Fruit fly (Drosophila melanogaster) S2 (cell line): Measurements from ENCODE around the gene Cyp28d1.

Experiments
- CG8478 ChIP-seq: fragments of >200 bp; optimal IDR thresholded peaks from 2 replicates; lab custom pipeline; 2018
- CTCF ChIP-seq, 2 experiments: fragments of >200 bp; optimal IDR thresholded peaks; 2 replicates each; lab custom pipeline; 2018

DNA sequence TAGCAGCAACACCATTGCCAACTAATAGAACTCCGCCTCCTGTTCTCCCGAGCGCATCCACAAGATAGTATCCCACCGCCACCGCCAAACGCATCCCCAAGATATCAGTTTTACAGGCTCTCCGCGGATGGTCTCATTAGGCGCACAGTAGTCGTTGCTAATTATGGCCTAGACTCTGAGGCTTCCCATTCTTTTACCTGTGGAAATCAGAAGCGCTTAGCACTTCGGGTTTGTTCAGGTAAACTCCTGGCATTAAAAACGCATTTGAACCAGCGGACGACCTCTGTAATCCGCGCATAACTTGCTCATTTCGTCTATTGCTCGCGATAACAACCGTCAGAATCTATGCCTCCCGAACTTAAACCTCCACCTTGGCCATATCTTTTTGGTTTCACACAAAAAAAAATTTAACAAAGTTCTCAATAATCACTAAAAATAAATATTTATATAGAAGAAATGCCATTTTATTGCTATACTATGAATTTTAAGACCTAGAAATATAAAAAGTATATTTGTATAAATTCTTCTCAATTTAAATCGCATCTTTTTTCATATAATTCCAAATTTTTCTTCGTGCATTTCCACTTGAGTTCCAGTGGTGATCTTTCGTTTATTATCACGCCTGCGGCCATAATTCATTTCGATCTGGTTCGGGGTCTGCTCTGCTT, 27.8 kb downstream of the Cyp28d1 start:
- no peak for TF ChIP-seq CG8478 (lab: Kevin White, UChicago)
- TF ChIP-seq CTCF (optimal IDR thresholded peaks at IDR 0.05; lab: Kevin White, UChicago) = no peak
